Fruit fly (Drosophila melanogaster) whole organism, larva: ENCODE measurements around the gene toc.

Source experiments
- noc ChIP-seq: fragments of 200-800 bp; sonication (Bioruptor generic); optimal IDR thresholded peaks from 3 replicates; lab custom pipeline; 2019; ENCODE audit warnings: missing biosample characterization, mild to moderate bottlenecking, missing genetic modification characterization, moderate library complexity

The toc gene

DNA sequence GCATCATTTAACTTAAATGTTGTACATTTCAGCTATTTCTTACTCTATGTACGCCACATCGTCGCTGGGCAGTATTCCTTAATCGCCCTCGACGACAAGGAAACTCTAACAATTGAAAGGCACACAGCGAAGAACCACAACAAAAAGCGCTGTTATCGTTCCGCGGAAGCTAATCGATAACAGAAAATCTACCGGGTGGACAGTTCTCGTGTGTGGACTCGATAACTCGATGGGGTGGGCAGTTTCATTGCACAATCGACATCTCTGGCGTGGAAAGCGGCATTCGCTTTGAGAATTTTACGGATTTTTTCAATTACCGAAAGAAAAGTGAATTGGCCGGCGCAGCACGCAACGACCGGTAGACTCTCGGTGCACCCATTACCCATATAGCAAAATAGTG is 121.6 kb downstream of the toc start, which contains the start of the genes alpha4GT1 and Prp40:
TSS of gene alpha4GT1 (minus strand) at position 156 of the 400 bp plus-strand sequence.
TSS of gene Prp40 (plus strand) at position 241 of the 400 bp plus-strand sequence.
- TF ChIP-seq noc = no peak
